Worm (Caenorhabditis elegans) whole organism, L4 larva: Measurements from ENCODE around the gene F58A4.2.

Source experiments
- R02D3.7 ChIP-seq: fragments of 150-350 bp; sonication (generic microtip); optimal IDR thresholded peaks from 3 replicates; lab custom pipeline; 2014; ENCODE audit warnings: missing biosample characterization, missing genetic modification characterization
- Y105C5A.15 ChIP-seq: fragments of 200-800 bp; sonication (Bioruptor generic); IDR thresholded peaks from 2 replicates; pipeline ENCODE4 v1.3.6; 2022; ENCODE audit warnings: missing genetic modification characterization, missing compliant biosample characterization
- Y5F2A.4 ChIP-seq: fragments of 200-800 bp; sonication (Bioruptor generic); optimal IDR thresholded peaks from 2 replicates; lab custom pipeline; 2018; ENCODE audit warnings: mild to moderate bottlenecking, missing genetic modification characterization, missing compliant biosample characterization
- Y75B8A.6 ChIP-seq: fragments of 200-800 bp; sonication (Bioruptor generic); IDR thresholded peaks from 2 replicates; pipeline ENCODE4 v1.3.6; 2022; ENCODE audit warnings: missing genetic modification reagents, missing genetic modification characterization, missing compliant biosample characterization
- ZK337.2 ChIP-seq: fragments of 200-800 bp; sonication (Bioruptor generic); IDR thresholded peaks from 2 replicates; pipeline ENCODE4 v1.3.6; 2022; ENCODE audit warnings: missing genetic modification reagents, missing genetic modification characterization, missing compliant biosample characterization
- arid-1 ChIP-seq: fragments of 200-800 bp; sonication (Bioruptor generic); conservative IDR thresholded peaks from 2 replicates; pipeline ENCODE4 v1.3.6; 2022; ENCODE audit warnings: missing genetic modification reagents, missing genetic modification characterization, missing compliant biosample characterization
- ceh-20 ChIP-seq: fragments of 200-800 bp; sonication (Bioruptor generic); IDR thresholded peaks from 2 replicates; pipeline ENCODE4 v1.3.6; 2022; ENCODE audit warnings: missing genetic modification reagents, missing genetic modification characterization, missing compliant biosample characterization
- ces-1 ChIP-seq: fragments of 150-350 bp; sonication (generic microtip); optimal IDR thresholded peaks from 4 replicates; lab custom pipeline; 2014; ENCODE audit warnings: missing biosample characterization, missing genetic modification reagents, missing genetic modification characterization
- daf-16 ChIP-seq, 3 experiments: sonication (generic microtip); optimal IDR thresholded peaks; 2 replicates each; lab custom pipeline; 2016 to 2017; ENCODE audit warnings: missing genetic modification characterization in 3 of 3, missing genetic modification reagents in 3 of 3, mild to moderate bottlenecking in 2 of 3, missing compliant biosample characterization in 2 of 3, missing biosample characterization in 1 of 3, moderate library complexity in 1 of 3
- dmd-6 ChIP-seq: fragments of 200-800 bp; sonication (Bioruptor generic); IDR thresholded peaks from 2 replicates; pipeline ENCODE4 v1.3.6; 2022; ENCODE audit warnings: missing genetic modification reagents, missing genetic modification characterization, missing compliant biosample characterization
- duxl-1 ChIP-seq: sonication (generic microtip); optimal IDR thresholded peaks from 2 replicates; lab custom pipeline; 2016; ENCODE audit warnings: mild to moderate bottlenecking, missing genetic modification characterization, moderate library complexity, missing compliant biosample characterization; ENCODE audit not compliant: poor library complexity
- dve-1 ChIP-seq: sonication (generic microtip); optimal IDR thresholded peaks from 2 replicates; lab custom pipeline; 2017; ENCODE audit warnings: antibody characterized with exemption, mild to moderate bottlenecking, missing genetic modification characterization, missing compliant biosample characterization; ENCODE audit not compliant: insufficient read depth
- fkh-10 ChIP-seq: fragments of 150-350 bp; optimal IDR thresholded peaks from 2 replicates; lab custom pipeline; 2014; ENCODE audit warnings: missing biosample characterization, missing genetic modification reagents, missing genetic modification characterization
- fos-1 ChIP-seq: fragments of 150-350 bp; optimal IDR thresholded peaks from 2 replicates; lab custom pipeline; 2014; ENCODE audit warnings: missing biosample characterization, missing genetic modification characterization
- hlh-11 ChIP-seq: fragments of 200-800 bp; sonication (Bioruptor generic); optimal IDR thresholded peaks from 2 replicates; lab custom pipeline; 2018; ENCODE audit warnings: mild to moderate bottlenecking, missing genetic modification characterization, missing compliant biosample characterization
- lin-1 ChIP-seq: fragments of 200-800 bp; sonication (Bioruptor generic); IDR thresholded peaks from 2 replicates; pipeline ENCODE4 v1.3.6; 2022; ENCODE audit warnings: missing genetic modification reagents, missing genetic modification characterization, missing compliant biosample characterization
- lir-3 ChIP-seq: sonication (generic microtip); optimal IDR thresholded peaks from 2 replicates; lab custom pipeline; 2016; ENCODE audit warnings: mild to moderate bottlenecking, missing genetic modification characterization, missing compliant biosample characterization
- lsy-2 ChIP-seq, 2 experiments: fragments of 150-350 bp in 1 of 2; sonication (generic microtip) in 1 of 2; optimal IDR thresholded peaks; 2 replicates each; lab custom pipeline; 2014 to 2017; ENCODE audit warnings: missing biosample characterization in 2 of 2, missing genetic modification characterization in 2 of 2
- mdl-1 ChIP-seq, 2 experiments: fragments of 150-350 bp in 1 of 2; sonication (generic microtip) in 1 of 2; optimal IDR thresholded peaks; 2 replicates each; lab custom pipeline; 2014 to 2017; ENCODE audit warnings: missing biosample characterization in 2 of 2, missing genetic modification characterization in 2 of 2
- nhr-10 ChIP-seq: fragments of 150-350 bp; optimal IDR thresholded peaks from 2 replicates; lab custom pipeline; 2014; ENCODE audit warnings: missing biosample characterization, missing genetic modification characterization
- nhr-28 ChIP-seq: fragments of 150-350 bp; optimal IDR thresholded peaks from 2 replicates; lab custom pipeline; 2014; ENCODE audit warnings: missing biosample characterization, missing genetic modification characterization
- nhr-41 ChIP-seq: fragments of 200-800 bp; sonication (Bioruptor generic); IDR thresholded peaks from 2 replicates; pipeline ENCODE4 v1.3.6; 2022; ENCODE audit warnings: missing genetic modification reagents, missing genetic modification characterization, missing compliant biosample characterization
- nhr-76 ChIP-seq: fragments of 150-350 bp; optimal IDR thresholded peaks from 2 replicates; lab custom pipeline; 2014; ENCODE audit warnings: missing biosample characterization, missing genetic modification characterization
- nhr-77 ChIP-seq: fragments of 150-350 bp; optimal IDR thresholded peaks from 2 replicates; lab custom pipeline; 2014; ENCODE audit warnings: missing biosample characterization, missing genetic modification characterization
- pha-4 ChIP-seq, 2 experiments: fragments of 150-350 bp in 1 of 2; fragments of 200-800 bp in 1 of 2; sonication (Bioruptor generic) in 1 of 2; IDR thresholded peaks in 1 of 2; optimal IDR thresholded peaks in 1 of 2; 2 replicates each; pipeline versions ENCODE4 v1.3.6 to Lab custom; 2014 to 2022; ENCODE audit warnings: missing genetic modification characterization in 2 of 2, missing genetic modification reagents in 2 of 2, missing biosample characterization in 1 of 2, missing compliant biosample characterization in 1 of 2
- php-3 ChIP-seq: fragments of 200-800 bp; sonication (Bioruptor generic); IDR thresholded peaks from 2 replicates; pipeline ENCODE4 v1.3.6; 2022; ENCODE audit warnings: missing genetic modification reagents, missing genetic modification characterization, missing compliant biosample characterization
- pqm-1 ChIP-seq: sonication (generic microtip); optimal IDR thresholded peaks from 2 replicates; lab custom pipeline; 2017; ENCODE audit warnings: missing biosample characterization, missing genetic modification characterization
- snpc-1.2 ChIP-seq: fragments of 200-800 bp; sonication (Bioruptor generic); IDR thresholded peaks from 2 replicates; pipeline ENCODE4 v1.3.6; 2022; ENCODE audit warnings: missing genetic modification reagents, missing genetic modification characterization, missing compliant biosample characterization
- tra-1 ChIP-seq: fragments of 200-800 bp; sonication (Bioruptor generic); IDR thresholded peaks from 2 replicates; pipeline ENCODE4 v1.3.6; 2022; ENCODE audit warnings: missing genetic modification reagents, missing genetic modification characterization, missing compliant biosample characterization
- unc-39 ChIP-seq: sonication (generic microtip); optimal IDR thresholded peaks from 2 replicates; lab custom pipeline; 2017; ENCODE audit warnings: missing biosample characterization, missing genetic modification characterization
- zfp-2 ChIP-seq: sonication (generic microtip); optimal IDR thresholded peaks from 2 replicates; lab custom pipeline; 2016; ENCODE audit warnings: mild to moderate bottlenecking, missing genetic modification characterization, missing compliant biosample characterization

The F58A4.2 gene

ce11 chrIII:9590212-9590611, 10.3 kb downstream of the F58A4.2 start:
- peak; percentile 59 for TF ChIP-seq tra-1 (GFP tag; lab: Robert Waterston, UW)
- peak; percentile 79 for TF ChIP-seq nhr-28
- TF ChIP-seq daf-16 (GFP tag; optimal IDR thresholded peaks at IDR 0.05; lab: Kevin White, UChicago): no peak
- peak; percentile 46 for TF ChIP-seq daf-16 (tag; optimal IDR thresholded peaks at IDR 0.05; lab: Kevin White, UChicago)
- peak; percentile 71 for TF ChIP-seq pqm-1 (tag; lab: Kevin White, UChicago)
- peak in 1 of 2 experiments; percentile 61 for TF ChIP-seq mdl-1 (tag; optimal IDR thresholded peaks at IDR 0.05; lab: Kevin White, UChicago)
- peak; percentile 83; the same call in 1 of the 2 replicates for TF ChIP-seq lin-1 (GFP tag; lab: Robert Waterston, UW)
- TF ChIP-seq dmd-6 (GFP tag; lab: Robert Waterston, UW): peak; percentile 90
- TF ChIP-seq fos-1 (tag; lab: Kevin White, UChicago): no peak
- peak; percentile 34 for TF ChIP-seq dve-1 (tag; lab: Kevin White, UChicago)
- peak; percentile 66 for TF ChIP-seq hlh-11 (tag; lab: Kevin White, UChicago)
- no peak for TF ChIP-seq arid-1 (GFP tag; lab: Robert Waterston, UW)
- peak; percentile 64 for TF ChIP-seq nhr-77 (tag; lab: Kevin White, UChicago)
- TF ChIP-seq snpc-1.2 (GFP tag; lab: Robert Waterston, UW): no peak

- peak in 1 of 2 experiments; percentile 21 for TF ChIP-seq lsy-2 (tag; optimal IDR thresholded peaks at IDR 0.05; lab: Kevin White, UChicago)
- TF ChIP-seq ces-1 (GFP tag; lab: Kevin White, UChicago): peak; percentile 46
- TF ChIP-seq Y75B8A.6: no peak
- peak; percentile 16 for TF ChIP-seq fkh-10 (GFP tag; lab: Kevin White, UChicago)
Measured at ce11 chrIII:9585314-9585713, 15.2 kb downstream of the F58A4.2 start.

ce11 chrIII:9583224-9583623, 17.3 kb downstream of the F58A4.2 start:
- TF ChIP-seq R02D3.7 (tag; lab: Kevin White, UChicago): no peak
- TF ChIP-seq nhr-10 (tag; lab: Kevin White, UChicago): no peak
- TF ChIP-seq nhr-76 (tag; lab: Kevin White, UChicago): no peak
- TF ChIP-seq ceh-20 (GFP tag; lab: Robert Waterston, UW): no peak

DNA sequence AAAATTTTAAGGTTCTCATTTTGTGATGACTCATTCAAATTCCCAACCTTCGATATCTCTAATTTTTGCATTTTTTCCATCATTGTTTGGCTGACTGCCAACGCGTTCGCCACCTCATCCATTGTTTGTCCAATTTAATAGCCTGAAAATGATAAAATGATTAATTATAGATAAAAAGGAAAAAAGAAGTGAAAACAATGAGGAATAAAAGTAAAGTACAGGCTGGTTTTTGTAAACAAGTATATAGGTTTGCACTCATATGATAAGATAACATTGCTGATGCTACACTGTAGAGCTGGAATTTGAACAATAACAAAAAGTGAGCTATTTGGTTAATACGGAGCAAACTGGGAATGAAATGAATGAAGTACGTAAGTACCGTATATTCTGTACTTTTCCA, 18.3 kb downstream of the F58A4.2 start, which contains the start of gene C48B4.3:
Gene C48B4.3 (minus strand): TSS at position 149 of the 400 bp plus-strand sequence.
- TF ChIP-seq duxl-1 (no peak), lir-3 (tag; lab: Kevin White, UChicago) (no peak), zfp-2 (tag; lab: Kevin White, UChicago) (no peak), dve-1 (tag; lab: Kevin White, UChicago) (peak; percentile 75), pha-4 (GFP tag; IDR thresholded peaks at IDR 0.05; lab: Robert Waterston, UW) (no peak), pha-4 (tag; optimal IDR thresholded peaks at IDR 0.05; lab: Kevin White, UChicago) (no peak), unc-39 (tag; lab: Kevin White, UChicago) (no peak), hlh-11 (tag; lab: Kevin White, UChicago) (peak; percentile 14), pqm-1 (tag; lab: Kevin White, UChicago) (peak; percentile 4), daf-16 (GFP tag; optimal IDR thresholded peaks at IDR 0.05; lab: Kevin White, UChicago) (no peak), daf-16 (tag; optimal IDR thresholded peaks at IDR 0.05; lab: Kevin White, UChicago) (peak; percentile 99), nhr-77 (tag; lab: Kevin White, UChicago) (peak; percentile 21), ZK337.2 (GFP tag; lab: Robert Waterston, UW) (no peak), Y105C5A.15 (GFP tag; lab: Robert Waterston, UW) (no peak), Y5F2A.4 (GFP tag; lab: Kevin White, UChicago) (no peak), nhr-28 (peak; percentile 29), nhr-41 (GFP tag; lab: Robert Waterston, UW) (no peak), php-3 (GFP tag; lab: Robert Waterston, UW) (peak; percentile 74)
- TF ChIP-seq, all 104 proteins: peak for 7
